Fruit fly (Drosophila melanogaster) whole organism, wandering third instar larva: Measurements from ENCODE around the gene UbcE2H.
A peak's percentile ranks its signal among the peaks of the same experiment; 100 is the strongest.

Experiments
- CG32264 ChIP-seq: fragments of 200-800 bp; sonication (Bioruptor generic); optimal IDR thresholded peaks from 2 replicates; lab custom pipeline; 2016; ENCODE audit warnings: missing biosample characterization, missing genetic modification characterization
- CG9705 ChIP-seq: fragments of 200-800 bp; sonication (Bioruptor generic); optimal IDR thresholded peaks from 2 replicates; lab custom pipeline; 2018; ENCODE audit warnings: missing biosample characterization, mild to moderate bottlenecking, missing genetic modification characterization
- HLH106 ChIP-seq: fragments of 200-800 bp; optimal IDR thresholded peaks from 3 replicates; lab custom pipeline; 2019; ENCODE audit warnings: missing biosample characterization, mild to moderate bottlenecking, missing genetic modification characterization, moderate library complexity
- Mio ChIP-seq: sonication (Bioruptor generic); optimal IDR thresholded peaks from 2 replicates; lab custom pipeline; 2016; ENCODE audit warnings: missing biosample characterization, missing genetic modification characterization
- Myc ChIP-seq: fragments of >200 bp; optimal IDR thresholded peaks from 2 replicates; lab custom pipeline; 2017
- br ChIP-seq: fragments of 200-800 bp; sonication (Bioruptor generic); optimal IDR thresholded peaks from 2 replicates; lab custom pipeline; 2016; ENCODE audit warnings: missing biosample characterization, missing genetic modification characterization
- h ChIP-seq: fragments of 200-800 bp; sonication (Bioruptor generic); optimal IDR thresholded peaks from 3 replicates; lab custom pipeline; 2016; ENCODE audit warnings: missing biosample characterization, mild to moderate bottlenecking, missing genetic modification characterization
- usp ChIP-seq: fragments of >200 bp; optimal IDR thresholded peaks from 2 replicates; lab custom pipeline; 2017; ENCODE audit warnings: missing biosample characterization, missing genetic modification characterization
- woc ChIP-seq: sonication (Bioruptor generic); optimal IDR thresholded peaks from 2 replicates; lab custom pipeline; 2016; ENCODE audit warnings: missing biosample characterization, mild to moderate bottlenecking, missing genetic modification characterization

DNA sequence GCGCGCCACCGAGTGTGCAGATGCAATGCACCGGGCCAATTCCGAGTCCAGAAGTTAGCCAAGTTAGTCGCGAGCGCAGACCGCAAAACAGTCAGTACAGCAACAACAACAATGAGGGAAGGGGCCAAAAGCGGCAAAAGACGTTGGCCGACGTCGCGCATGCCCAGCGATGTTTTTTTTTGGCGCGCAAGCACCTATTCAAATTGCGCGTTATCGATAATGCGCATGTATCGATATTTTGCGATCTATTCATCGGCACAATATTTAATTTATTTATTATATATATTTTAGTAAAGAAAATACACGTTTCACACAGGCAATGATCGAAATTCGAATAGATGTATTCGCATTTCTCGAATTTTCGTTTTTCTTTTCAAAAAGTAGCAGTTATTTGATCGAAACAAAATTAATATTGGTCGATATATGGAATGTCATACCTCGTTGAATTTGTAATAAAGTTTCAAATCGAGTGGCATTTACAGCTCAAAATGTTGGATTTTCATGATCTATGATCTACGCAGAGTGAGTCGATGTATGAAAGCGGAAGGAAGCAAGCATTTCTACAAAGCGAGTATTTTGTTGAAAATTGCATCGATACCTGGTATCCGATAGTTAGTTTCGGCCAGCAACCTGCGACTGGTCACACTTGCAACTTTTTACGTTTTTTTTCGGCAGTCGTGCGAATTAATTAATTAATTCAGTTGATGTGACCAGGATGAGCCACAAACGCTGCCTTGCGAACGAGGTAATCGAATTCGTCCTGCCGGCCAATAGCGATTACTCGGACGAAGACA, 35.5 kb upstream of the UbcE2H start, which contains the start of gene CG2116:
- TF ChIP-seq CG32264 (GFP tag; lab: Kevin White, UChicago): no peak
- TF ChIP-seq br (GFP tag; lab: Kevin White, UChicago): no peak
- peak; percentile 1 for TF ChIP-seq HLH106
- TF ChIP-seq CG9705 (GFP tag; lab: Kevin White, UChicago): no peak
- TF ChIP-seq h (GFP tag; lab: Kevin White, UChicago): peak; percentile 3
- peak; percentile 1 for TF ChIP-seq Myc
- TF ChIP-seq woc (GFP tag; lab: Kevin White, UChicago): no peak
- no peak for TF ChIP-seq Mio (GFP tag; lab: Kevin White, UChicago)
- no peak for TF ChIP-seq usp (GFP tag; lab: Kevin White, UChicago)
